Worm (Caenorhabditis elegans) whole organism, late embryonic: ENCODE measurements around the gene T22G5.1.

Experiments used
- fkh-10 ChIP-seq: fragments of 150-350 bp; optimal IDR thresholded peaks from 2 replicates; lab custom pipeline; 2014; ENCODE audit warnings: missing biosample characterization, missing genetic modification reagents, missing genetic modification characterization
- pat-9 ChIP-seq: fragments of 200-800 bp; sonication (Bioruptor generic); optimal IDR thresholded peaks from 2 replicates; lab custom pipeline; 2018; ENCODE audit warnings: mild to moderate bottlenecking, missing genetic modification characterization, moderate library complexity, missing compliant biosample characterization

DNA sequence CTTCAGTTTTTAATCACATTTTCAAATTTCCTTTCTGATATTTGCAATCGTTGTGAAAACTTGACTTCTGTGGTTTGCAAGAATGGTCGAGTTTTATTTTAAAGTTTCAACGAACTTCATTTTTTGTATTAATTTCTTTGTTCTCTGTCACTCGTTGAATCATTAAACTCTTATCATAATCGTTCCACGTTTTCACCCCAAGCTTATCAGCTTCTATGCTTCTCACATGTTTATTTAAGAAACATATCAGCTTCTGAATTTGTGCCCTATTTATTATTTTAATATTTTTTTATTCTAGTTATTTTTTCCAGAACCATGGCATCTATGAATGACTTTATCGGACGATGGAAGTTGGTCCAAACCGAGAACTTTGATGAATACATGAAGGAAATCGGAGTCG lies 2.6 kb downstream of the T22G5.1 start, which contains the start of gene lbp-7:
- TF ChIP-seq pat-9 (tag; lab: Kevin White, UChicago) (no peak), fkh-10 (no peak)
